Worm (Caenorhabditis elegans) whole organism, midembryonic: ENCODE data around the gene slc-36.5.

Experiments
- T22C8.4 ChIP-seq: fragments of 200-800 bp; sonication (Bioruptor generic); IDR thresholded peaks from 2 replicates; pipeline ENCODE4 v1.3.6; 2022; ENCODE audit warnings: missing genetic modification characterization, missing compliant biosample characterization
- cog-1 ChIP-seq: sonication (generic microtip); optimal IDR thresholded peaks from 2 replicates; lab custom pipeline; 2016; ENCODE audit warnings: missing genetic modification characterization, missing compliant biosample characterization
- flt-1 ChIP-seq: fragments of 200-800 bp; sonication (Bioruptor generic); IDR thresholded peaks from 2 replicates; pipeline ENCODE4 v1.3.6; 2022; ENCODE audit warnings: missing genetic modification characterization, missing compliant biosample characterization
- klf-2 ChIP-seq: fragments of 200-800 bp; sonication (Bioruptor generic); conservative IDR thresholded peaks from 2 replicates; pipeline ENCODE4 v1.3.6; 2022; ENCODE audit warnings: missing genetic modification reagents, missing genetic modification characterization, missing compliant biosample characterization
- med-1 ChIP-seq: sonication (generic microtip); optimal IDR thresholded peaks from 2 replicates; lab custom pipeline; 2017; ENCODE audit warnings: missing genetic modification characterization, mild to moderate bottlenecking, missing compliant biosample characterization, antibody characterized with exemption, missing genetic modification reagents; ENCODE audit not compliant: insufficient read depth
- ref-1 ChIP-seq: fragments of 200-800 bp; sonication (Bioruptor generic); conservative IDR thresholded peaks from 2 replicates; pipeline ENCODE4 v1.3.6; 2022; ENCODE audit warnings: missing genetic modification reagents, missing genetic modification characterization, missing compliant biosample characterization
- tab-1 ChIP-seq: fragments of 200-800 bp; sonication (Bioruptor generic); IDR thresholded peaks from 2 replicates; pipeline ENCODE4 v1.3.6; 2022; ENCODE audit warnings: missing genetic modification characterization, missing compliant biosample characterization
- ztf-23 ChIP-seq: fragments of 200-800 bp; sonication (Bioruptor generic); IDR thresholded peaks from 2 replicates; pipeline ENCODE4 v1.3.6; 2022; ENCODE audit warnings: missing genetic modification reagents, missing genetic modification characterization, missing compliant biosample characterization
- ztf-29 ChIP-seq: fragments of 200-800 bp; sonication (Bioruptor generic); IDR thresholded peaks from 2 replicates; pipeline ENCODE4 v1.3.6; 2022; ENCODE audit warnings: missing genetic modification reagents, missing genetic modification characterization, missing compliant biosample characterization

Gene slc-36.5

ce11 chrII:6870803-6871202 is 6.1 kb downstream of the slc-36.5 start, which contains the start of gene clhm-1:
TSS of gene clhm-1 (minus strand) at chrII:6871009.
- TF ChIP-seq T22C8.4, result no peak
- no peak for TF ChIP-seq cog-1 (tag; lab: Kevin White, UChicago)
- TF ChIP-seq ref-1 (GFP tag; lab: Robert Waterston, UW), result no peak
- no peak for TF ChIP-seq klf-2 (GFP tag; lab: Robert Waterston, UW)
- TF ChIP-seq flt-1 (GFP tag; lab: Robert Waterston, UW), result no peak
- no peak for TF ChIP-seq ztf-23 (GFP tag; lab: Robert Waterston, UW)
- no peak for TF ChIP-seq ztf-29 (GFP tag; lab: Robert Waterston, UW)
- TF ChIP-seq med-1 (GFP tag; lab: Kevin White, UChicago), result no peak
- no peak for TF ChIP-seq tab-1 (GFP tag; lab: Robert Waterston, UW)

- 0 out of 2 replicates have a peak, but pooled peaks have one; percentile 20 for TF ChIP-seq T22C8.4
- TF ChIP-seq cog-1 (tag; lab: Kevin White, UChicago), result no peak
- no peak for TF ChIP-seq ref-1 (GFP tag; lab: Robert Waterston, UW)
- no peak for TF ChIP-seq med-1 (GFP tag; lab: Kevin White, UChicago)
- no peak for TF ChIP-seq klf-2 (GFP tag; lab: Robert Waterston, UW)
These were observed 13.2 kb downstream of the slc-36.5 start, which contains the start of gene aff-1 for ce11 chrII:6863652-6864051. TSS of gene aff-1 (minus strand) at chrII:6863752.

DNA sequence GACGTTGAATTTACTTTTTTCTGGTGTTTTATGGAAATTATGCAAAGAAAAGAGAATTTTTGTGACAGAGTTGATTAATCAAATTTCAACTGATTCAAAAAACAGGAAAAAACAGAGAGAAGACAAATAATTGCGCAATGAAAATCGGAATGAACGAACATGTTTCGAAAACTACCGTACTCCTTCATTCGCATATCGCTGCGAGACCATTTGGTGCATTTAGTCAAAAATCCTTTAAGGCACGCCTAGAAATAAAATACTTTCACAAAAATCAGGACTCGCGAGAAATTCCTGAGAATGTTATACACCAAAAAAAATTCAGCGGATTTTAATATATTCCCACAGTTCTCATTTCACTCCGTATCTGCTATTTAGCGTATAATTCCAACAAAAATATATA is 16.8 kb downstream of the slc-36.5 start:
- no peak for TF ChIP-seq T22C8.4
- no peak for TF ChIP-seq cog-1 (tag; lab: Kevin White, UChicago)
- TF ChIP-seq ztf-29 (GFP tag; lab: Robert Waterston, UW), result no peak
- TF ChIP-seq tab-1 (GFP tag; lab: Robert Waterston, UW), result no peak
- TF ChIP-seq klf-2 (GFP tag; lab: Robert Waterston, UW), result no peak
- no peak for TF ChIP-seq med-1 (GFP tag; lab: Kevin White, UChicago)
- TF ChIP-seq ztf-23 (GFP tag; lab: Robert Waterston, UW), result no peak
- no peak for TF ChIP-seq ref-1 (GFP tag; lab: Robert Waterston, UW)
- no peak for TF ChIP-seq flt-1 (GFP tag; lab: Robert Waterston, UW)

DNA sequence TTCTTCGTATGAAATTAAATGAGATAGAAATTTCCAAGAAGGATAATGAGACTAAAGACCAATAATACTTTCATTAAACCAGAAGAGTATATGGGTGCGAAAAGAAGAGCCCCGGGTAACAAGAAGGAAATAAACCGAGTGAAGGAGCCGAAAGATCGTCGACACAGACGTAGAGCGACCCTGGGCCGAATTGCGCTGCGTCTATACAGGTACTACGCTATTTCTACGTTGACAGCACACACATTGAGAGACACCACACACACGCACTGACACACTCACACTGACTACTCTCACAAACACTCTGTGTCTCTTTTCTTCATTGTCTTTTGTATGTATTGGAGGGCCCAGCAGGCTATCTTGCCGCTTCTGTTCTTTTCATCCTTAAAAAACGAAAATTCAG is 18.0 kb downstream of the slc-36.5 start:
- TF ChIP-seq ztf-23 (GFP tag; lab: Robert Waterston, UW) (peak; percentile 79), cog-1 (tag; lab: Kevin White, UChicago) (peak; percentile 61), flt-1 (GFP tag; lab: Robert Waterston, UW) (no peak), tab-1 (GFP tag; lab: Robert Waterston, UW) (0 out of 2 replicates have a peak, but pooled peaks have one; percentile 55)

- TF ChIP-seq T22C8.4 (no peak), ref-1 (GFP tag; lab: Robert Waterston, UW) (no peak), tab-1 (GFP tag; lab: Robert Waterston, UW) (no peak), ztf-23 (GFP tag; lab: Robert Waterston, UW) (no peak), klf-2 (GFP tag; lab: Robert Waterston, UW) (no peak), med-1 (GFP tag; lab: Kevin White, UChicago) (no peak), cog-1 (tag; lab: Kevin White, UChicago) (no peak), ztf-29 (GFP tag; lab: Robert Waterston, UW) (no peak), flt-1 (GFP tag; lab: Robert Waterston, UW) (no peak)
These were observed 18.7 kb downstream of the slc-36.5 start, which contains the start of gene dnj-5 for ce11 chrII:6858201-6858600. TSS of gene dnj-5 (minus strand) at chrII:6858301.

- peak; percentile 88 for TF ChIP-seq med-1 (GFP tag; lab: Kevin White, UChicago)
- TF ChIP-seq ztf-29 (GFP tag; lab: Robert Waterston, UW), result peak; percentile 87
- TF ChIP-seq ztf-23 (GFP tag; lab: Robert Waterston, UW), result peak; percentile 88
- TF ChIP-seq ref-1 (GFP tag; lab: Robert Waterston, UW), result peak; percentile 87
- TF ChIP-seq tab-1 (GFP tag; lab: Robert Waterston, UW), result peak; percentile 95
- TF ChIP-seq flt-1 (GFP tag; lab: Robert Waterston, UW), result peak; percentile 98
- TF ChIP-seq T22C8.4, result peak; percentile 88
- peak; percentile 81 for TF ChIP-seq klf-2 (GFP tag; lab: Robert Waterston, UW)
- peak; percentile 74 for TF ChIP-seq cog-1 (tag; lab: Kevin White, UChicago)
These were observed 23.8 kb downstream of the slc-36.5 start for ce11 chrII:6853059-6853466.

DNA sequence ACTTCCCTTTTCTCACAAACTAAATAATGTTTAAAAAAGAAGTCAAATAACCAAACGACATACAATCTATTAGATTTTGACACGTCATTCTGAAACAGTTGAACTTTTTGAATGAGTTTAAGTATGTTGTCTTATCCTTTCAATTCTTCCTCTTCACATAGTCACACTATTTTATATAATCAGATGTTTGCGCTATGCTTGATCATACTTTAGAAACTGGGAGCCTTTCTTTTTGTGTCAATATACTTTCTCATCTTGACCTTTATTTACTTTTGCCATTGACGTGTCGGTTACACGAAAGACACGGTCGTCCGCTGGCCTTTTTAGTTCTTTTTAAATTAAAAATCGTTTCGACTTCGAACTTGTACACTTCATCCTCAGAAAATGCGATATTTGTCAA is 24.9 kb downstream of the slc-36.5 start, which contains the start of gene C04A2.15:
C04A2.15 (plus strand) TSS at position 299 of the 400 bp plus-strand sequence.
- TF ChIP-seq T22C8.4, result no peak
- no peak for TF ChIP-seq ztf-29 (GFP tag; lab: Robert Waterston, UW)
- TF ChIP-seq ztf-23 (GFP tag; lab: Robert Waterston, UW), result no peak
- no peak for TF ChIP-seq klf-2 (GFP tag; lab: Robert Waterston, UW)
- TF ChIP-seq flt-1 (GFP tag; lab: Robert Waterston, UW), result no peak
- no peak for TF ChIP-seq med-1 (GFP tag; lab: Kevin White, UChicago)
- TF ChIP-seq ref-1 (GFP tag; lab: Robert Waterston, UW), result no peak
- no peak for TF ChIP-seq cog-1 (tag; lab: Kevin White, UChicago)
- no peak for TF ChIP-seq tab-1 (GFP tag; lab: Robert Waterston, UW)

DNA sequence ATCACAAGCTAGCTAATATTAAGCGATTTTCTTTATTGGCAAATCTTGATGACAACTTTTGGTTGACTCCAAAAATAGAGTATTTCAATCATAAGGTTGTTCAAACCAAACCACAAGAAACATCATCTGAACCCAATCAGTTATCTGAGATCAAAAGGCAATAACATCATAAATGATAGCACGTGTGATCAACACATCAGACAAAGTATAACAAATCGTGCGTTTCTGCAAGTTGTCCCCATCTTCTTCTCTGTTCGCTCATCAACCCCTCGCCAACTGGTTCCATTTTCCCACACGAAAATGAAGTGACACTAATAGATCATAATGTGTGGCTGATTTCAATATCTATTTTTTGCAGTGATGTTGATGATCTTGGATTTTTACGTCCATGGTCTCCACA is 27.5 kb downstream of the slc-36.5 start:
- TF ChIP-seq flt-1 (GFP tag; lab: Robert Waterston, UW) (no peak), tab-1 (GFP tag; lab: Robert Waterston, UW) (no peak), cog-1 (tag; lab: Kevin White, UChicago) (no peak), klf-2 (GFP tag; lab: Robert Waterston, UW) (no peak), ref-1 (GFP tag; lab: Robert Waterston, UW) (no peak), ztf-23 (GFP tag; lab: Robert Waterston, UW) (no peak), T22C8.4 (no peak)

DNA sequence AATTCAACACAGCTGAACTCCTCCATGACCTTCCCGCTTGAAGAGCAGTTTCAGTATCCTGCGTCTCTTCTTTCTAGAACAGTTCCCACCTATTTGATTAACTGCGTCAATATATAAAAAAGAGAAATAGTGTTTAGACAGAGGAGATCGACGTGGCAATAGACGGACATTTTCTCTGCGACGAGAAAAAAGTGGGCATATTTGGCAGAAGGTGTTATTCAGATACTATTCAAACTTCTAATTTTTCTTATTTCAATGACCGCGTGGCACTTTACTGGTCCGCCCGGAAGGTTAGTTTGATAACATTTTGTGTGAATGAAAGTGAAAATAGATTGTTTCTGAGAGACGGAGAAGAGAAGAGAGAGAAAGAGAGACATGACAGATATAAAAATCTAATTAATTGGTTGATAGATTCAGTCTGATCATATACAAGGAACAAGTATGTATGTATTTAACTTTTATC is 28.9 kb downstream of the slc-36.5 start, which contains the start of gene tbc-6:
tbc-6 (plus strand) TSS at position 208 of the 463 bp plus-strand sequence.
- TF ChIP-seq ztf-23 (GFP tag; lab: Robert Waterston, UW), result no peak
- TF ChIP-seq cog-1 (tag; lab: Kevin White, UChicago), result no peak
- no peak for TF ChIP-seq tab-1 (GFP tag; lab: Robert Waterston, UW)
- no peak for TF ChIP-seq T22C8.4
- no peak for TF ChIP-seq med-1 (GFP tag; lab: Kevin White, UChicago)
- no peak for TF ChIP-seq flt-1 (GFP tag; lab: Robert Waterston, UW)
- TF ChIP-seq ztf-29 (GFP tag; lab: Robert Waterston, UW), result no peak
- no peak for TF ChIP-seq klf-2 (GFP tag; lab: Robert Waterston, UW)
- TF ChIP-seq ref-1 (GFP tag; lab: Robert Waterston, UW), result no peak
